Fruit fly (Drosophila melanogaster): ENCODE results near the gene Sec61gamma.

Gene Sec61gamma

dm6 chrX:19601644-19602043, 41.5 kb upstream of the Sec61gamma start, which contains the start of gene CG14220 (continued):
- TF ChIP-seq NC2β (GFP tag; optimal IDR thresholded peaks at IDR 0.05): no peak
- TF ChIP-seq maf-S (GFP tag; optimal IDR thresholded peaks at IDR 0.05): no peak
- no peak for TF ChIP-seq nau (GFP tag; optimal IDR thresholded peaks at IDR 0.05)
- no peak for TF ChIP-seq chif (GFP tag; optimal IDR thresholded peaks at IDR 0.05)
- TF ChIP-seq CG10147 (GFP tag; optimal IDR thresholded peaks at IDR 0.05): no peak
- TF ChIP-seq dysf (GFP tag; IDR thresholded peaks at IDR 0.05): no peak
- peak; percentile 95 for TF ChIP-seq amos (GFP tag; IDR thresholded peaks at IDR 0.05; ENCODE audit: partially characterized antibody)
- TF ChIP-seq fu2 (GFP tag; optimal IDR thresholded peaks at IDR 0.05): no peak
- TF ChIP-seq jing (GFP tag; optimal IDR thresholded peaks at IDR 0.05): no peak
- TF ChIP-seq Ets97D (GFP tag; optimal IDR thresholded peaks at IDR 0.05): peak; percentile 90
- no peak for TF ChIP-seq CG8388 (GFP tag; optimal IDR thresholded peaks at IDR 0.05)
- TF ChIP-seq sisA (GFP tag; IDR thresholded peaks at IDR 0.05): no peak
- no peak for TF ChIP-seq CG8089 (GFP tag; optimal IDR thresholded peaks at IDR 0.05)
- no peak for TF ChIP-seq CG2889 (GFP tag; IDR thresholded peaks at IDR 0.05)
- peak; percentile 12 for TF ChIP-seq PHDP (tag; optimal IDR thresholded peaks at IDR 0.05)
- TF ChIP-seq run (tag; optimal IDR thresholded peaks at IDR 0.05): no peak
- no peak for TF ChIP-seq CG12769 (tag; optimal IDR thresholded peaks at IDR 0.05)
- no peak for TF ChIP-seq CG8281 (tag; optimal IDR thresholded peaks at IDR 0.05)
- TF ChIP-seq CG11456 (GFP tag; IDR thresholded peaks at IDR 0.05): no peak
- TF ChIP-seq zen2 (GFP tag; IDR thresholded peaks at IDR 0.05; ENCODE audit: partially characterized antibody): peak; percentile 91
- TF ChIP-seq pum (GFP tag; optimal IDR thresholded peaks at IDR 0.05): no peak
- no peak for TF ChIP-seq CG10979 (tag; optimal IDR thresholded peaks at IDR 0.05)
- TF ChIP-seq CG4282 (GFP tag; optimal IDR thresholded peaks at IDR 0.05): no peak
- no peak for TF ChIP-seq ro (GFP tag; IDR thresholded peaks at IDR 0.05)
- no peak for TF ChIP-seq CG11398 (GFP tag; optimal IDR thresholded peaks at IDR 0.05)
- TF ChIP-seq Hmr (GFP tag; optimal IDR thresholded peaks at IDR 0.05): peak; percentile 53
- TF ChIP-seq Myb (GFP tag; optimal IDR thresholded peaks at IDR 0.05): peak; percentile 6
- TF ChIP-seq sob (GFP tag; IDR thresholded peaks at IDR 0.05): 0 out of 2 replicates have a peak, but pooled peaks have one; percentile 5
- peak; percentile 63 for TF ChIP-seq YL-1 (GFP tag; optimal IDR thresholded peaks at IDR 0.05)
- TF ChIP-seq pho (GFP tag; optimal IDR thresholded peaks at IDR 0.05): no peak
- TF ChIP-seq lov (optimal IDR thresholded peaks at IDR 0.05): no peak
- TF ChIP-seq lov (GFP tag; IDR thresholded peaks at IDR 0.05): no peak
- no peak for TF ChIP-seq br (optimal IDR thresholded peaks at IDR 0.05)
- no peak for TF ChIP-seq CG6254 (GFP tag; optimal IDR thresholded peaks at IDR 0.05)
- TF ChIP-seq MTF-1 (GFP tag; optimal IDR thresholded peaks at IDR 0.05; ENCODE audit: borderline replicate concordance): no peak
- TF ChIP-seq CG6854 (GFP tag; optimal IDR thresholded peaks at IDR 0.05): no peak
- TF ChIP-seq CG12219 (GFP tag; optimal IDR thresholded peaks at IDR 0.05): no peak
- no peak for TF ChIP-seq ac (GFP tag; optimal IDR thresholded peaks at IDR 0.05)
- no peak for TF ChIP-seq HmgD (GFP tag; optimal IDR thresholded peaks at IDR 0.05)
- no peak for TF ChIP-seq Dbx (GFP tag; IDR thresholded peaks at IDR 0.05)
- no peak for TF ChIP-seq CG3726 (GFP tag; IDR thresholded peaks at IDR 0.05)
- peak; percentile 28 for TF ChIP-seq sug (tag; optimal IDR thresholded peaks at IDR 0.05)
- no peak for TF ChIP-seq Ptx1 (GFP tag; IDR thresholded peaks at IDR 0.05)
- TF ChIP-seq mam (GFP tag; optimal IDR thresholded peaks at IDR 0.05): no peak
- peak; percentile 60 for TF ChIP-seq cg (GFP tag; optimal IDR thresholded peaks at IDR 0.05)
- TF ChIP-seq CG32772 (GFP tag; IDR thresholded peaks at IDR 0.05): no peak
- no peak for TF ChIP-seq chn (GFP tag; optimal IDR thresholded peaks at IDR 0.05)
- peak; percentile 7 for TF ChIP-seq CG18262 (tag; optimal IDR thresholded peaks at IDR 0.05)
- TF ChIP-seq Fer1 (GFP tag; optimal IDR thresholded peaks at IDR 0.05): peak; percentile 48
- peak; percentile 63 for TF ChIP-seq CG2129 (GFP tag; IDR thresholded peaks at IDR 0.05; ENCODE audit: partially characterized antibody)
- TF ChIP-seq Nf-YB (GFP tag; optimal IDR thresholded peaks at IDR 0.05): no peak
- no peak for TF ChIP-seq CG10462 (GFP tag; optimal IDR thresholded peaks at IDR 0.05)

Data from whole organism, embryonic.